Fruit fly (Drosophila melanogaster) whole organism, embryonic: Measurements from ENCODE around the gene RhoGAPp190.
A peak's percentile ranks its signal among the peaks of the same experiment; 100 is the strongest.

Source experiments
- Ada2b ChIP-seq: fragments of 200-800 bp; sonication (Bioruptor generic); IDR thresholded peaks from 2 replicates; pipeline ENCODE4 v1.3.6; 2022; ENCODE audit warnings: missing biosample characterization, missing genetic modification characterization
- Atf6 ChIP-seq: fragments of 200-800 bp; sonication (Bioruptor generic); IDR thresholded peaks from 2 replicates; pipeline ENCODE4 v1.3.6; 2022; ENCODE audit warnings: missing biosample characterization, missing genetic modification characterization
- B-H1 ChIP-seq: fragments of 200-800 bp; sonication (Bioruptor generic); IDR thresholded peaks from 3 replicates; pipeline ENCODE4 v1.3.6; 2022; ENCODE audit warnings: missing biosample characterization, missing genetic modification characterization
- BtbVII ChIP-seq: fragments of 200-800 bp; sonication (Bioruptor generic); optimal IDR thresholded peaks from 3 replicates; lab custom pipeline; 2017; ENCODE audit warnings: missing biosample characterization, mild to moderate bottlenecking, missing genetic modification characterization
- CG10147 ChIP-seq: fragments of 200-800 bp; sonication (Bioruptor generic); optimal IDR thresholded peaks from 2 replicates; lab custom pipeline; 2019; ENCODE audit warnings: missing biosample characterization, mild to moderate bottlenecking, missing genetic modification characterization, moderate library complexity
- CG10431 ChIP-seq: fragments of 200-800 bp; sonication (Bioruptor generic); optimal IDR thresholded peaks from 3 replicates; lab custom pipeline; 2018; ENCODE audit warnings: missing biosample characterization, mild to moderate bottlenecking, missing genetic modification characterization
- CG11247 ChIP-seq: fragments of 200-800 bp; sonication (Bioruptor generic); IDR thresholded peaks from 2 replicates; pipeline ENCODE4 v1.3.6; 2022; ENCODE audit warnings: missing biosample characterization, missing genetic modification characterization
- CG11398 ChIP-seq: fragments of 200-800 bp; sonication (Bioruptor generic); optimal IDR thresholded peaks from 2 replicates; lab custom pipeline; 2016; ENCODE audit warnings: missing biosample characterization, missing genetic modification characterization
- CG11695 ChIP-seq: fragments of 200-800 bp; sonication (Bioruptor generic); IDR thresholded peaks from 3 replicates; pipeline ENCODE4 v1.3.6; 2022; ENCODE audit warnings: missing biosample characterization, missing genetic modification characterization
- CG11696 ChIP-seq: fragments of 200-800 bp; sonication (Bioruptor generic); IDR thresholded peaks from 2 replicates; pipeline ENCODE4 v1.3.6; 2022; ENCODE audit warnings: missing biosample characterization, missing genetic modification characterization
- CG12155 ChIP-seq: fragments of 200-800 bp; sonication (Bioruptor generic); optimal IDR thresholded peaks from 3 replicates; lab custom pipeline; 2016; ENCODE audit warnings: missing biosample characterization, missing genetic modification characterization
- CG12769 ChIP-seq: fragments of 200-800 bp; sonication (Bioruptor generic); optimal IDR thresholded peaks from 2 replicates; lab custom pipeline; 2019; ENCODE audit warnings: missing biosample characterization, mild to moderate bottlenecking, missing genetic modification characterization, moderate library complexity
- CG14441 ChIP-seq: fragments of 200-800 bp; sonication (Bioruptor generic); IDR thresholded peaks from 2 replicates; pipeline ENCODE4 v1.3.6; 2022; ENCODE audit warnings: missing biosample characterization, missing genetic modification characterization
- CG15696 ChIP-seq: fragments of 200-800 bp; sonication (Bioruptor generic); optimal IDR thresholded peaks from 2 replicates; lab custom pipeline; 2019; ENCODE audit warnings: missing biosample characterization, mild to moderate bottlenecking, missing genetic modification characterization, moderate library complexity
- CG32772 ChIP-seq: fragments of 200-800 bp; sonication (Bioruptor generic); IDR thresholded peaks from 2 replicates; pipeline ENCODE4 v1.3.6; 2022; ENCODE audit warnings: missing biosample characterization, missing genetic modification characterization
- CG34224 ChIP-seq: fragments of 200-800 bp; sonication (Bioruptor generic); IDR thresholded peaks from 3 replicates; pipeline ENCODE4 v1.3.6; 2022; ENCODE audit warnings: missing biosample characterization, missing genetic modification characterization; ENCODE audit not compliant: partially characterized antibody
- CG4360 ChIP-seq: fragments of 200-800 bp; sonication (Bioruptor generic); IDR thresholded peaks from 2 replicates; pipeline ENCODE4 v1.3.6; 2022; ENCODE audit warnings: missing biosample characterization, missing genetic modification characterization
- CG5180 ChIP-seq: fragments of 200-800 bp; sonication (Bioruptor generic); optimal IDR thresholded peaks from 3 replicates; lab custom pipeline; 2017; ENCODE audit warnings: missing biosample characterization, missing genetic modification characterization, mild to moderate bottlenecking, moderate library complexity, missing genetic modification reagents
- CG6254 ChIP-seq: fragments of 200-800 bp; sonication (Bioruptor generic); optimal IDR thresholded peaks from 3 replicates; lab custom pipeline; 2017; ENCODE audit warnings: mild to moderate bottlenecking, missing biosample characterization, missing genetic modification reagents, missing genetic modification characterization
- CG6765 ChIP-seq: fragments of 200-800 bp; sonication (Bioruptor generic); optimal IDR thresholded peaks from 3 replicates; lab custom pipeline; 2017; ENCODE audit warnings: missing biosample characterization, mild to moderate bottlenecking, missing genetic modification characterization
- CG7786 ChIP-seq: fragments of 200-800 bp; sonication (Bioruptor generic); optimal IDR thresholded peaks from 2 replicates; lab custom pipeline; 2016; ENCODE audit warnings: missing biosample characterization, missing genetic modification characterization
- CTCF ChIP-seq: fragments of 200-800 bp; sonication (Bioruptor generic); optimal IDR thresholded peaks from 2 replicates; lab custom pipeline; 2017; ENCODE audit warnings: missing biosample characterization, mild to moderate bottlenecking, missing genetic modification characterization, moderate library complexity
- D19B ChIP-seq: fragments of 200-800 bp; sonication (Bioruptor generic); optimal IDR thresholded peaks from 2 replicates; lab custom pipeline; 2017; ENCODE audit warnings: missing biosample characterization, mild to moderate bottlenecking, missing genetic modification characterization
- Deaf1 ChIP-seq: fragments of 200-800 bp; optimal IDR thresholded peaks from 3 replicates; lab custom pipeline; 2019; ENCODE audit warnings: missing biosample characterization, mild to moderate bottlenecking, missing genetic modification characterization, moderate library complexity
- HLH4C ChIP-seq: fragments of 200-800 bp; sonication (Bioruptor generic); IDR thresholded peaks from 3 replicates; pipeline ENCODE4 v1.3.6; 2022; ENCODE audit warnings: missing biosample characterization, missing genetic modification characterization; ENCODE audit not compliant: partially characterized antibody
- Lim3 ChIP-seq: fragments of 200-800 bp; sonication (Bioruptor generic); IDR thresholded peaks from 2 replicates; pipeline ENCODE4 v1.3.6; 2022; ENCODE audit warnings: missing biosample characterization, missing genetic modification characterization
- NFAT ChIP-seq: fragments of 200-800 bp; sonication (Bioruptor generic); IDR thresholded peaks from 2 replicates; pipeline ENCODE4 v1.3.6; 2022; ENCODE audit warnings: missing biosample characterization, missing genetic modification characterization
- Nf-YC ChIP-seq: fragments of 200-800 bp; optimal IDR thresholded peaks from 3 replicates; lab custom pipeline; 2019; ENCODE audit warnings: missing biosample characterization, mild to moderate bottlenecking, missing genetic modification characterization, moderate library complexity
- NfI ChIP-seq: fragments of 200-800 bp; sonication (Bioruptor generic); optimal IDR thresholded peaks from 3 replicates; lab custom pipeline; 2018; ENCODE audit warnings: missing biosample characterization, mild to moderate bottlenecking, missing genetic modification characterization, moderate library complexity
- PHDP ChIP-seq: fragments of 200-800 bp; sonication (Bioruptor generic); optimal IDR thresholded peaks from 3 replicates; lab custom pipeline; 2018; ENCODE audit warnings: missing biosample characterization, mild to moderate bottlenecking, missing genetic modification characterization, moderate library complexity
- Trl ChIP-seq, 3 experiments: fragments of >200 bp in 2 of 3; fragments of 200-800 bp in 1 of 3; sonication (Bioruptor generic) in 1 of 3; optimal IDR thresholded peaks; 2 replicates in 1 of 3; 3 replicates in 2 of 3; lab custom pipeline; 2016 to 2017; ENCODE audit warnings: missing biosample characterization in 1 of 3, missing genetic modification characterization in 1 of 3
- ab ChIP-seq: fragments of 200-800 bp; sonication (Bioruptor generic); optimal IDR thresholded peaks from 2 replicates; lab custom pipeline; 2016; ENCODE audit warnings: missing biosample characterization, missing genetic modification characterization
- ac ChIP-seq: fragments of 200-800 bp; sonication (Bioruptor generic); optimal IDR thresholded peaks from 3 replicates; lab custom pipeline; 2017; ENCODE audit warnings: missing biosample characterization, mild to moderate bottlenecking, missing genetic modification characterization
- ap ChIP-seq: fragments of 200-800 bp; sonication (Bioruptor generic); IDR thresholded peaks from 2 replicates; pipeline ENCODE4 v1.3.6; 2022; ENCODE audit warnings: missing biosample characterization, missing genetic modification characterization
- ara ChIP-seq: fragments of 200-800 bp; sonication (Bioruptor generic); IDR thresholded peaks from 2 replicates; pipeline ENCODE4 v1.3.6; 2022; ENCODE audit warnings: missing biosample characterization, missing genetic modification characterization
- ase ChIP-seq: fragments of 200-800 bp; sonication (Bioruptor generic); IDR thresholded peaks from 3 replicates; pipeline ENCODE4 v1.3.6; 2022; ENCODE audit warnings: missing biosample characterization, missing genetic modification characterization
- bowl ChIP-seq: fragments of 200-800 bp; sonication (Bioruptor generic); IDR thresholded peaks from 2 replicates; pipeline ENCODE4 v1.3.6; 2022; ENCODE audit warnings: missing biosample characterization, missing genetic modification characterization
- cas ChIP-seq: fragments of 200-800 bp; sonication (Bioruptor generic); IDR thresholded peaks from 2 replicates; pipeline ENCODE4 v1.3.6; 2022; ENCODE audit warnings: missing biosample characterization, missing genetic modification characterization
- chn ChIP-seq: fragments of 200-800 bp; sonication (Bioruptor generic); optimal IDR thresholded peaks from 2 replicates; lab custom pipeline; 2016; ENCODE audit warnings: missing biosample characterization, missing genetic modification characterization
- crc ChIP-seq: fragments of 200-800 bp; sonication (Bioruptor generic); optimal IDR thresholded peaks from 2 replicates; lab custom pipeline; 2016; ENCODE audit warnings: missing biosample characterization, missing genetic modification characterization
- cwo ChIP-seq: fragments of 200-800 bp; sonication (Bioruptor generic); optimal IDR thresholded peaks from 3 replicates; lab custom pipeline; 2017; ENCODE audit warnings: missing biosample characterization, missing genetic modification characterization, mild to moderate bottlenecking, moderate library complexity, missing genetic modification reagents
- dmrt99B ChIP-seq: fragments of 200-800 bp; sonication (Bioruptor generic); optimal IDR thresholded peaks from 2 replicates; lab custom pipeline; 2018; ENCODE audit warnings: missing biosample characterization, mild to moderate bottlenecking, missing genetic modification characterization, moderate library complexity
- ken ChIP-seq: fragments of 200-800 bp; sonication (Bioruptor generic); IDR thresholded peaks from 3 replicates; pipeline ENCODE4 v1.3.6; 2022; ENCODE audit warnings: missing biosample characterization, missing genetic modification characterization
- peb ChIP-seq: fragments of 200-800 bp; sonication (Bioruptor generic); IDR thresholded peaks from 2 replicates; pipeline ENCODE4 v1.3.6; 2022; ENCODE audit warnings: missing biosample characterization, missing genetic modification characterization
- psq ChIP-seq: fragments of 200-800 bp; sonication (Bioruptor generic); optimal IDR thresholded peaks from 2 replicates; lab custom pipeline; 2017; ENCODE audit warnings: missing biosample characterization, missing genetic modification characterization
- pzg ChIP-seq: fragments of 200-800 bp; sonication (Bioruptor generic); optimal IDR thresholded peaks from 3 replicates; lab custom pipeline; 2018; ENCODE audit warnings: missing biosample characterization, mild to moderate bottlenecking, missing genetic modification characterization, moderate library complexity
- rib ChIP-seq: fragments of 200-800 bp; sonication (Bioruptor generic); IDR thresholded peaks from 2 replicates; pipeline ENCODE4 v1.3.6; 2022; ENCODE audit warnings: missing biosample characterization, missing genetic modification characterization
- wek ChIP-seq: fragments of 200-800 bp; sonication (Bioruptor generic); optimal IDR thresholded peaks from 3 replicates; lab custom pipeline; 2018; ENCODE audit warnings: missing biosample characterization, mild to moderate bottlenecking, missing genetic modification characterization, moderate library complexity
- zf30C ChIP-seq: fragments of 200-800 bp; sonication (Bioruptor generic); optimal IDR thresholded peaks from 3 replicates; lab custom pipeline; 2018; ENCODE audit warnings: missing biosample characterization, mild to moderate bottlenecking, missing genetic modification characterization
- zfh1 ChIP-seq: fragments of 200-800 bp; sonication (Bioruptor generic); IDR thresholded peaks from 3 replicates; pipeline ENCODE4 v1.3.6; 2022; ENCODE audit warnings: missing biosample characterization, missing genetic modification characterization

The RhoGAPp190 gene

DNA sequence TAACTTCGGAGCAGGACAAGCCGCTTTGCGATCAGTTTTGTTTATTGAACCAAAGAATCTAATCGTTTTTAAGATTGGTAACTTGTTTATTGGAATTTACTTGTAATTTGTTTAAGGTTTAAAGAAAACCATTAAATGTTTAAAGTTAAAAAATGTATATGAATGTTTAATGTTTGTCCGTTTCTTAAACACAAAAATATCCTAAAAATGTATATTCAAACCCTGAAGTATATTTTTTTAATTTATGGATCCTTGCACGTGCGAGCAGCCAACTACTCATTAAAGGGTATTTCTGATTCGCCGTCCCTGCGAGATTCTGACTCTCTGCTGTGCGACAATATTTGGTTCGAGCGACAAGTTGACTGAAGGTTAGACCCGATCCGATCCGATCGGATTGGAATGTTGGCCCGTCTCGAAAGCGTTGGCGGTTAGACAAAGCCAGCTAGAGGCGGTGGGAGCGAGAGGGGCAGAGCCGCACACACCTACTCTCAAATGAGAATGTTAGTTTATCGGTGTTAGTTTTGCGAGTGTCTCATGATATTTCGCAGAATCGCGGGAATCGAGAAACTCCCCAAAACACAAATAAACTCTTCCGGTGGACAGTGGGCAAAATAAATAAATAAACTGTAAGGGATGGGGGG lies 46.6 kb upstream of the RhoGAPp190 start (continued):
- TF ChIP-seq Lim3 (GFP tag; lab: Robert Waterston, UW) (no peak), CG5180 (GFP tag; lab: Kevin White, UChicago) (peak; percentile 96), zf30C (GFP tag; lab: Kevin White, UChicago) (no peak), Atf6 (GFP tag; lab: Robert Waterston, UW) (peak; percentile 78), CG11696 (GFP tag; lab: Robert Waterston, UW) (peak; percentile 46; the same call in 1 of the 2 replicates), CG10431 (peak; percentile 78), HLH4C (GFP tag; lab: Robert Waterston, UW) (no peak), CG11695 (GFP tag; lab: Robert Waterston, UW) (peak; percentile 87), BtbVII (peak; percentile 88), crc (peak; percentile 73), pzg (GFP tag; lab: Kevin White, UChicago) (no peak), zfh1 (peak; percentile 64; the same call in 2 of the 3 replicates), CG7786 (GFP tag; lab: Kevin White, UChicago) (peak; percentile 82), ap (GFP tag; lab: Robert Waterston, UW) (peak; percentile 43; the same call in 1 of the 2 replicates), CG15696 (peak; percentile 81), CG12155 (GFP tag; lab: Kevin White, UChicago) (peak; percentile 76), peb (GFP tag; lab: Robert Waterston, UW) (peak; percentile 7; the same call in 1 of the 2 replicates), CG4360 (GFP tag; lab: Robert Waterston, UW) (no peak), B-H1 (GFP tag; lab: Robert Waterston, UW) (peak; percentile 22; the same call in 1 of the 3 replicates), ase (GFP tag; lab: Robert Waterston, UW) (0 out of 3 replicates have a peak, but pooled peaks have one; percentile 49), bowl (GFP tag; lab: Robert Waterston, UW) (peak; percentile 55; the same call in 1 of the 2 replicates), chn (GFP tag; lab: Kevin White, UChicago) (peak; percentile 80), NfI (GFP tag; lab: Kevin White, UChicago) (peak; percentile 81), CTCF (GFP tag; lab: Kevin White, UChicago) (peak; percentile 25), CG10147 (GFP tag; lab: Kevin White, UChicago) (peak; percentile 91), cas (GFP tag; lab: Robert Waterston, UW) (no peak), CG11398 (GFP tag; lab: Kevin White, UChicago) (peak; percentile 68), D19B (GFP tag; lab: Kevin White, UChicago) (peak; percentile 81), PHDP (tag; lab: Kevin White, UChicago) (peak; percentile 89), CG6254 (GFP tag; lab: Kevin White, UChicago) (peak; percentile 76)

DNA sequence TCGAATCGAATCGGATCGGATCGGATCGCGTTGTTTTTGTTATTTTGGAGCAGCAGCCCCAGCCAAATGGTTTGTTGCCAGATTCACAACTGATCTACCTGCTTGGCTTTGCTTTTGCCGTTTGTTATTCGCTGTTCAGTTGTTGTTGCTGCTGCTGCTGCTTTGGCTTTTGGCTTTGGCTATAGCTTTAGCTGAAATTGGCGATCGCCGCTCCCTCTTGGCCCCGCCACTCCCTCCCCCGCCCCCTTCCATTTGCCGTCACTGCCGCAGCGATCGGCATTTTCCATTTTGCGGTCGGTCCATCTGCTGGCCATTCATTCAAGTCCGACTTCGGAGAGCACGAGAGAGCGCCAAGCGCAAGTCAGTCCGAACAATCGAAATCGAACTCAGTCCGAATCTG lies 46.1 kb upstream of the RhoGAPp190 start, which contains the start of gene chas:
chas (minus strand) TSS at position 295 of the 400 bp plus-strand sequence.
- TF ChIP-seq ken (0 out of 3 replicates have a peak, but pooled peaks have one; percentile 4), Deaf1 (tag; lab: Kevin White, UChicago) (peak; percentile 65), ac (GFP tag; lab: Kevin White, UChicago) (no peak), CG14441 (GFP tag; lab: Robert Waterston, UW) (no peak), CG12769 (tag; lab: Kevin White, UChicago) (peak; percentile 32), Ada2b (GFP tag; lab: Robert Waterston, UW) (no peak), dmrt99B (tag; lab: Kevin White, UChicago) (no peak), CG6765 (GFP tag; lab: Kevin White, UChicago) (no peak), CG34224 (GFP tag; lab: Robert Waterston, UW) (peak; percentile 47; the same call in 1 of the 3 replicates), CG11247 (GFP tag; lab: Robert Waterston, UW) (no peak), ara (GFP tag; lab: Robert Waterston, UW) (no peak), CG32772 (no peak), Nf-YC (no peak), peb (GFP tag; lab: Robert Waterston, UW) (no peak), Trl (optimal IDR thresholded peaks at IDR 0.05; lab: Kevin White, UChicago) (peak in 1 of 2 experiments; percentile 39), Trl (GFP tag; optimal IDR thresholded peaks at IDR 0.05; lab: Kevin White, UChicago) (no peak), cwo (GFP tag; lab: Kevin White, UChicago) (no peak), psq (no peak), wek (GFP tag; lab: Kevin White, UChicago) (no peak), ab (GFP tag; lab: Kevin White, UChicago) (no peak), NFAT (GFP tag; lab: Robert Waterston, UW) (peak; percentile 87), rib (GFP tag; lab: Robert Waterston, UW) (peak; percentile 73)
